Worm (Caenorhabditis elegans) whole organism, L3 larva: ENCODE data around the gene C10B5.1.

Source experiments
- egl-27 ChIP-seq: sonication (generic microtip); optimal IDR thresholded peaks from 4 replicates; lab custom pipeline; 2017; ENCODE audit warnings: missing biosample characterization, missing genetic modification reagents, missing genetic modification characterization
- elt-1 ChIP-seq: fragments of 150-350 bp; optimal IDR thresholded peaks from 2 replicates; lab custom pipeline; 2014; ENCODE audit warnings: missing biosample characterization, missing genetic modification characterization
- elt-3 ChIP-seq, 3 experiments: fragments of 150-350 bp in 1 of 3; sonication (generic microtip) in 2 of 3; optimal IDR thresholded peaks; 2 replicates in 2 of 3; 4 replicates in 1 of 3; lab custom pipeline; 2014 to 2017; ENCODE audit warnings: missing biosample characterization in 3 of 3, missing genetic modification characterization in 3 of 3
- lin-39 ChIP-seq: fragments of 150-350 bp; optimal IDR thresholded peaks from 2 replicates; lab custom pipeline; 2018; ENCODE audit warnings: missing biosample characterization, missing genetic modification reagents, missing genetic modification characterization
- nhr-77 ChIP-seq: fragments of 150-350 bp; optimal IDR thresholded peaks from 2 replicates; lab custom pipeline; 2014; ENCODE audit warnings: missing biosample characterization, missing genetic modification characterization
- pha-4 ChIP-seq: fragments of 150-350 bp; optimal IDR thresholded peaks from 2 replicates; lab custom pipeline; 2014; ENCODE audit warnings: missing biosample characterization, missing genetic modification reagents, missing genetic modification characterization

DNA sequence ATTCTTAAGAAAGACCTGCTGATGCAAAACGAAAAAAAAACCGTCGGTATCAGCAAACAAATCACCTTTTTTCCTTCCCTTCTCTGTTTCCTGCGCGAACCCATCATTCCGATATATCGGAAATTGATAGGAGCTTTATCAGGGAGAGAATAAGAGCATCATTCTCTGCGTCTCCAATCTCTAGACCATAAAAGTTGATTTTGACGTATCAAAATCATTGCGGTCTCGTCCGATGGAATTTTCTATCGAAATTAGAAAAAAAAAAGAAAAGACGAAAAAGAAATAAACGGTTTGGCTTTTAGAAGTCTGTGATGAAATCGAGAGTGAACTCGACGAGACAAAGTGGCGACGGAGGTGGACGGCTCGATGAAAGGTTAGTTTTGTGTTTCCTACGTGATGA, 32.1 kb upstream of the C10B5.1 start, which contains the start of gene stdh-4:
- TF ChIP-seq elt-1 (tag; lab: Kevin White, UChicago) (no peak), nhr-77 (tag; lab: Kevin White, UChicago) (no peak), pha-4 (tag; lab: Kevin White, UChicago) (no peak), egl-27 (tag; lab: Kevin White, UChicago) (no peak), lin-39 (tag; lab: Kevin White, UChicago) (no peak), elt-3 (tag; optimal IDR thresholded peaks at IDR 0.05; lab: Kevin White, UChicago) (no peak)
